Worm (Caenorhabditis elegans) whole organism, L3 larva: ENCODE data around the gene fbxb-79.

Experiments
- aly-2 ChIP-seq: fragments of 150-350 bp; optimal IDR thresholded peaks from 2 replicates; lab custom pipeline; 2014; ENCODE audit warnings: missing biosample characterization, missing genetic modification characterization
- elt-1 ChIP-seq: fragments of 150-350 bp; optimal IDR thresholded peaks from 2 replicates; lab custom pipeline; 2014; ENCODE audit warnings: missing biosample characterization, missing genetic modification characterization
- fkh-10 ChIP-seq: sonication (generic microtip); optimal IDR thresholded peaks from 2 replicates; lab custom pipeline; 2017; ENCODE audit warnings: missing biosample characterization, missing genetic modification reagents, missing genetic modification characterization
- jun-1 ChIP-seq: fragments of 150-350 bp; optimal IDR thresholded peaks from 2 replicates; lab custom pipeline; 2014; ENCODE audit warnings: missing biosample characterization, missing genetic modification reagents, missing genetic modification characterization
- pha-4 ChIP-seq: fragments of 150-350 bp; optimal IDR thresholded peaks from 2 replicates; lab custom pipeline; 2014; ENCODE audit warnings: missing biosample characterization, missing genetic modification reagents, missing genetic modification characterization
- snpc-4 ChIP-seq: fragments of 150-350 bp; optimal IDR thresholded peaks from 2 replicates; lab custom pipeline; 2014; ENCODE audit warnings: missing biosample characterization, missing genetic modification characterization
- unc-39 ChIP-seq: sonication (generic microtip); optimal IDR thresholded peaks from 4 replicates; lab custom pipeline; 2017; ENCODE audit warnings: missing biosample characterization, missing genetic modification characterization
- unc-62 ChIP-seq: fragments of 150-350 bp; sonication (generic microtip); optimal IDR thresholded peaks from 4 replicates; lab custom pipeline; 2014; ENCODE audit warnings: missing biosample characterization, missing genetic modification reagents, missing genetic modification characterization
- ztf-4 ChIP-seq: fragments of 150-350 bp; optimal IDR thresholded peaks from 2 replicates; lab custom pipeline; 2014; ENCODE audit warnings: missing biosample characterization, missing genetic modification characterization

DNA sequence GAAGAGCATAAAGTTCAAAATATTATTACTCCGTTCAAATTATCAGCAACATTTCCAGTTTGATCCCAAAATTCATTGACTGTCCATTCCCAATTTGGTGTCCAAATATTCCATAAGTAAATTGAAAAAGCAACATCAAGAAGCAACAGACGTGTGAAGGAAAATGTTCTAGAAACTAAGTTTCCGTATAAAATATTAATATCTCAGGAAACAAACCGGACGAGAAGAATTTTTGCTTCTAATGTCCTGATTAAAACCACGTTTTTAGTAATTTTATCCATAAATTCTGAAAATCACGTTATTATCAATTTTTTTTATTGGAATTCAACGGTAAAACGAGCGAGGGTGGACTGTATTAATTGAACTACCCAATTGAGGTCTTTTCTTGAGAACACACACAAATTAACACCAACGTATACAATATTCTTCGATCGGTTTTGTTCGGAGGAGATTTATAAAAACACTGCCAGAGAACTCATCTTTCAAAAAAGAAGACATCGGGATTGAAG lies 42.3 kb downstream of the fbxb-79 start, which contains the start of gene pigq-1:
- TF ChIP-seq unc-39 (tag; lab: Kevin White, UChicago), result no peak
- TF ChIP-seq unc-62 (GFP tag; lab: Kevin White, UChicago), result no peak
- peak; percentile 17 for TF ChIP-seq elt-1 (tag; lab: Kevin White, UChicago)
- TF ChIP-seq ztf-4 (tag; lab: Kevin White, UChicago), result no peak
- TF ChIP-seq pha-4, result peak; percentile 25
- TF ChIP-seq snpc-4 (tag; lab: Kevin White, UChicago), result no peak
- TF ChIP-seq jun-1, result no peak
- peak; percentile 20 for TF ChIP-seq aly-2 (tag; lab: Kevin White, UChicago)
- TF ChIP-seq fkh-10 (GFP tag; lab: Kevin White, UChicago), result no peak
